Worm (Caenorhabditis elegans) whole organism, midembryonic: Measurements from ENCODE around the gene fbxa-219.

Source experiments
- T22C8.4 ChIP-seq: fragments of 200-800 bp; sonication (Bioruptor generic); IDR thresholded peaks from 2 replicates; pipeline ENCODE4 v1.3.6; 2022; ENCODE audit warnings: missing genetic modification characterization, missing compliant biosample characterization
- cog-1 ChIP-seq: sonication (generic microtip); optimal IDR thresholded peaks from 2 replicates; lab custom pipeline; 2016; ENCODE audit warnings: missing genetic modification characterization, missing compliant biosample characterization
- flt-1 ChIP-seq: fragments of 200-800 bp; sonication (Bioruptor generic); IDR thresholded peaks from 2 replicates; pipeline ENCODE4 v1.3.6; 2022; ENCODE audit warnings: missing genetic modification characterization, missing compliant biosample characterization
- klf-2 ChIP-seq: fragments of 200-800 bp; sonication (Bioruptor generic); conservative IDR thresholded peaks from 2 replicates; pipeline ENCODE4 v1.3.6; 2022; ENCODE audit warnings: missing genetic modification reagents, missing genetic modification characterization, missing compliant biosample characterization
- med-1 ChIP-seq: sonication (generic microtip); optimal IDR thresholded peaks from 2 replicates; lab custom pipeline; 2017; ENCODE audit warnings: missing genetic modification characterization, mild to moderate bottlenecking, missing compliant biosample characterization, antibody characterized with exemption, missing genetic modification reagents; ENCODE audit not compliant: insufficient read depth
- ref-1 ChIP-seq: fragments of 200-800 bp; sonication (Bioruptor generic); conservative IDR thresholded peaks from 2 replicates; pipeline ENCODE4 v1.3.6; 2022; ENCODE audit warnings: missing genetic modification reagents, missing genetic modification characterization, missing compliant biosample characterization
- tab-1 ChIP-seq: fragments of 200-800 bp; sonication (Bioruptor generic); IDR thresholded peaks from 2 replicates; pipeline ENCODE4 v1.3.6; 2022; ENCODE audit warnings: missing genetic modification characterization, missing compliant biosample characterization
- ztf-23 ChIP-seq: fragments of 200-800 bp; sonication (Bioruptor generic); IDR thresholded peaks from 2 replicates; pipeline ENCODE4 v1.3.6; 2022; ENCODE audit warnings: missing genetic modification reagents, missing genetic modification characterization, missing compliant biosample characterization
- ztf-29 ChIP-seq: fragments of 200-800 bp; sonication (Bioruptor generic); IDR thresholded peaks from 2 replicates; pipeline ENCODE4 v1.3.6; 2022; ENCODE audit warnings: missing genetic modification reagents, missing genetic modification characterization, missing compliant biosample characterization

fbxa-219 gene

DNA sequence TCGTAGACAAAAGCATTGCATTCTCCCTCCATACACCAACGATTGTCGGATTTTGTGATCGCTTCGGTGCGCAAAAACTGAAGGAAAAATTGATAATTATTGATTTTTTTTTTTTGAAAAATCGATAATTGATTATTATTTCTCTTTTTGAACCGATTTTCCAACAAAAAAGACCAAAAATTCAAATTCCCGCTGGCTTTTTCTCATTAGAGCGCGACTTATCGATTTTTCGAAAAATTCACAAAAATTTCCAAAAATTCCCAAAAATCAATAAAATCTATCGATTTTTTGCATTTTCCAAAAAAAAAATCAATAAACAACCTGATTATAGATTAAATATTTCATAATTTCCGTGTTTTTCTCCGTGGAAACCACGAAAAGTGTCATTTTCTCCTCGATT lies 37.4 kb downstream of the fbxa-219 start:
- TF ChIP-seq med-1 (GFP tag; lab: Kevin White, UChicago): no peak
- TF ChIP-seq T22C8.4: peak; percentile 78

- no peak for TF ChIP-seq cog-1
- no peak for TF ChIP-seq ztf-23 (GFP tag; lab: Robert Waterston, UW)
- TF ChIP-seq ref-1 (GFP tag; lab: Robert Waterston, UW): no peak
- TF ChIP-seq ztf-29 (GFP tag; lab: Robert Waterston, UW): no peak
- no peak for TF ChIP-seq klf-2 (GFP tag; lab: Robert Waterston, UW)
- TF ChIP-seq med-1 (GFP tag; lab: Kevin White, UChicago): no peak
- no peak for TF ChIP-seq tab-1 (GFP tag; lab: Robert Waterston, UW)
- no peak for TF ChIP-seq flt-1 (GFP tag; lab: Robert Waterston, UW)
- no peak for TF ChIP-seq T22C8.4
Observed at ce11 chrIII:2329336-2329735, 38.1 kb downstream of the fbxa-219 start, which contains the start of gene Y54F10BM.12. Gene Y54F10BM.12, minus strand, starts transcription at chrIII:2329679.

DNA sequence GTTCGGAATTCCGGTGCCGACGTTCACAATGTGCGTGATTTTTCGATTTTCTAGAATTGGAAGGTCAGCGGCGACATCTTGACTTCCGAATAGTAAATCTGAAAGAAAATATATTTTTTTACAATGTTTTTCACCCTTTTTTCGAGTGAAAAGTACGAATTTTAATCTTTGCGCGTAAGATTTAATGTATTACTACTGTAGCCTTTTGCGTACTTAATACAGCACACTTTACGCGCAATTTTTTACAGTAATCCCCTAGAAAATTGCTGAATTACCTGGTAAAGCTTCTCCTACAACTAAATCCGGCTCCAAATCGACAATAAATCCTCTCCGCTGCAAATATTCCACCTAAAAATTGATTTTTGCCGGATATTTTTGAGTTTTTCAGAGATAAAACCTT lies 39.2 kb downstream of the fbxa-219 start:
- TF ChIP-seq cog-1 (no peak), flt-1 (GFP tag; lab: Robert Waterston, UW) (no peak), ref-1 (GFP tag; lab: Robert Waterston, UW) (no peak), ztf-29 (GFP tag; lab: Robert Waterston, UW) (no peak), klf-2 (GFP tag; lab: Robert Waterston, UW) (no peak), T22C8.4 (no peak), ztf-23 (GFP tag; lab: Robert Waterston, UW) (no peak), med-1 (GFP tag; lab: Kevin White, UChicago) (no peak), tab-1 (GFP tag; lab: Robert Waterston, UW) (no peak)

- TF ChIP-seq flt-1 (GFP tag; lab: Robert Waterston, UW) (no peak), ztf-29 (GFP tag; lab: Robert Waterston, UW) (no peak), med-1 (GFP tag; lab: Kevin White, UChicago) (no peak), ztf-23 (GFP tag; lab: Robert Waterston, UW) (no peak), T22C8.4 (no peak), cog-1 (no peak)
Observed at ce11 chrIII:2331033-2331625, 39.9 kb downstream of the fbxa-219 start, which contains the start of the genes Y54F10BM.13 and ppm-1.D. Gene Y54F10BM.13, minus strand, starts transcription at chrIII:2331083. Gene ppm-1.D, plus strand, starts transcription at chrIII:2331572.

DNA sequence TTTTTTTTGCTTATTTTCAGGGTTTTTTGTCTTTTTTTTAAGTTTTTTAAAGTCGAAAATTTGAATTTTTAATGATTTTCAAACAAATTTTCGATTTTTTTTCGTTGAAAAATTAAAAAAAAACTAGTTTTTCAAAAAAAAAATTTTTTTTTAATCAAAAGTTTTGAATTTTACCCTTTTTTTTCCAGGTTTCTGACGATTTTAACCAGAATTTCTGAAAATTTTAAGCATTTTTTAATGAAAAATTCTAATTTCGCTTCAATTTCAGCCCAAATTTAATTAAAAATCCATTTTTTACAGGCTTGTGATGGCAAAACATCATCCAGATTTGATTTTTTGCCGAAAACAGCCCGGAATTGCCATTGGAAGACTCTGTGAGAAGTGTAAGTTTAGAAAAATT lies 52.1 kb downstream of the fbxa-219 start, which contains the start of gene phf-5:
Gene phf-5 (plus strand): TSS at position 301 of the 400 bp plus-strand sequence.
- TF ChIP-seq flt-1 (GFP tag; lab: Robert Waterston, UW) (no peak), ztf-29 (GFP tag; lab: Robert Waterston, UW) (no peak), T22C8.4 (no peak), ref-1 (GFP tag; lab: Robert Waterston, UW) (no peak), cog-1 (no peak), ztf-23 (GFP tag; lab: Robert Waterston, UW) (no peak), tab-1 (GFP tag; lab: Robert Waterston, UW) (no peak), klf-2 (GFP tag; lab: Robert Waterston, UW) (no peak), med-1 (GFP tag; lab: Kevin White, UChicago) (no peak)
